Fruit fly (Drosophila melanogaster) whole organism, embryonic: Measurements from ENCODE around the gene CG12477.
A peak's percentile ranks its signal among the peaks of the same experiment; 100 is the strongest.

Experiments
- Adf1 ChIP-seq: fragments of 200-800 bp; sonication (Bioruptor generic); IDR thresholded peaks from 2 replicates; pipeline ENCODE4 v1.3.6; 2022; ENCODE audit warnings: missing biosample characterization, missing genetic modification characterization
- BEAF-32 ChIP-seq: fragments of 200-800 bp; sonication (Bioruptor generic); optimal IDR thresholded peaks from 3 replicates; lab custom pipeline; 2017; ENCODE audit warnings: missing biosample characterization, missing genetic modification characterization, mild to moderate bottlenecking, moderate library complexity, missing genetic modification reagents
- CG10267 ChIP-seq: fragments of 200-800 bp; sonication (Bioruptor generic); optimal IDR thresholded peaks from 2 replicates; lab custom pipeline; 2018; ENCODE audit warnings: missing biosample characterization, mild to moderate bottlenecking, missing genetic modification characterization, moderate library complexity
- CG12104 ChIP-seq: fragments of 200-800 bp; sonication (Bioruptor generic); optimal IDR thresholded peaks from 3 replicates; lab custom pipeline; 2016; ENCODE audit warnings: missing biosample characterization, missing genetic modification characterization
- CG17361 ChIP-seq: fragments of 200-800 bp; sonication (Bioruptor generic); IDR thresholded peaks from 3 replicates; pipeline ENCODE4 v1.3.6; 2022; ENCODE audit warnings: missing biosample characterization, missing genetic modification characterization
- CG17912 ChIP-seq: fragments of 200-800 bp; sonication (Bioruptor generic); optimal IDR thresholded peaks from 2 replicates; lab custom pipeline; 2018; ENCODE audit warnings: missing biosample characterization, mild to moderate bottlenecking, missing genetic modification characterization
- CG18011 ChIP-seq: fragments of 200-800 bp; sonication (Bioruptor generic); optimal IDR thresholded peaks from 2 replicates; lab custom pipeline; 2017; ENCODE audit warnings: missing biosample characterization, missing genetic modification characterization, mild to moderate bottlenecking, moderate library complexity, missing genotype
- CG18262 ChIP-seq: fragments of 200-800 bp; optimal IDR thresholded peaks from 3 replicates; lab custom pipeline; 2019; ENCODE audit warnings: missing biosample characterization, mild to moderate bottlenecking, missing genetic modification characterization, moderate library complexity
- CG2712 ChIP-seq: fragments of 200-800 bp; optimal IDR thresholded peaks from 3 replicates; lab custom pipeline; 2019; ENCODE audit warnings: missing biosample characterization, mild to moderate bottlenecking, missing genetic modification characterization, moderate library complexity
- CG31365 ChIP-seq: fragments of 200-800 bp; sonication (Bioruptor generic); optimal IDR thresholded peaks from 2 replicates; lab custom pipeline; 2018; ENCODE audit warnings: missing biosample characterization, mild to moderate bottlenecking, missing genetic modification characterization
- CG31441 ChIP-seq: fragments of 200-800 bp; sonication (Bioruptor generic); IDR thresholded peaks from 2 replicates; pipeline ENCODE4 v1.3.6; 2022; ENCODE audit warnings: missing biosample characterization, missing genetic modification characterization
- CG32532 ChIP-seq: fragments of 200-800 bp; sonication (Bioruptor generic); IDR thresholded peaks from 2 replicates; pipeline ENCODE4 v1.3.6; 2022; ENCODE audit warnings: missing biosample characterization, missing genetic modification characterization
- CG33213 ChIP-seq: fragments of 200-800 bp; sonication (Bioruptor generic); optimal IDR thresholded peaks from 3 replicates; lab custom pipeline; 2016; ENCODE audit warnings: missing biosample characterization, missing genetic modification characterization
- CG3726 ChIP-seq: fragments of 200-800 bp; sonication (Bioruptor generic); IDR thresholded peaks from 3 replicates; pipeline ENCODE4, ENCODE4 v1.3.6; 2022; ENCODE audit warnings: missing biosample characterization, missing genetic modification characterization
- CG3847 ChIP-seq: fragments of 200-800 bp; sonication (Bioruptor generic); IDR thresholded peaks from 2 replicates; pipeline ENCODE4 v1.3.6; 2022; ENCODE audit warnings: missing biosample characterization, missing genetic modification characterization
- CG4282 ChIP-seq: fragments of 200-800 bp; sonication (Bioruptor generic); optimal IDR thresholded peaks from 2 replicates; lab custom pipeline; 2016; ENCODE audit warnings: missing biosample characterization, missing genetic modification characterization
- CG4360 ChIP-seq: fragments of 200-800 bp; sonication (Bioruptor generic); IDR thresholded peaks from 2 replicates; pipeline ENCODE4 v1.3.6; 2022; ENCODE audit warnings: missing biosample characterization, missing genetic modification characterization
- CG4617 ChIP-seq: fragments of 200-800 bp; sonication (Bioruptor generic); optimal IDR thresholded peaks from 3 replicates; lab custom pipeline; 2016; ENCODE audit warnings: missing biosample characterization, missing genetic modification characterization, borderline replicate concordance
- CG4820 ChIP-seq: fragments of 200-800 bp; sonication (Bioruptor generic); optimal IDR thresholded peaks from 3 replicates; lab custom pipeline; 2016; ENCODE audit warnings: missing biosample characterization, missing genetic modification characterization
- CG4854 ChIP-seq: fragments of 200-800 bp; sonication (Bioruptor generic); optimal IDR thresholded peaks from 2 replicates; lab custom pipeline; 2016; ENCODE audit warnings: missing biosample characterization, missing genetic modification characterization, inconsistent platforms
- CG6689 ChIP-seq: fragments of 200-800 bp; sonication (Bioruptor generic); IDR thresholded peaks from 2 replicates; pipeline ENCODE4 v1.3.6; 2022; ENCODE audit warnings: missing biosample characterization, missing genetic modification characterization
- CG6765 ChIP-seq: fragments of 200-800 bp; sonication (Bioruptor generic); optimal IDR thresholded peaks from 3 replicates; lab custom pipeline; 2017; ENCODE audit warnings: missing biosample characterization, mild to moderate bottlenecking, missing genetic modification characterization
- CG7271 ChIP-seq: fragments of 200-800 bp; sonication (Bioruptor generic); optimal IDR thresholded peaks from 2 replicates; lab custom pipeline; 2018; ENCODE audit warnings: missing biosample characterization, mild to moderate bottlenecking, missing genetic modification characterization, moderate library complexity
- CG8089 ChIP-seq: fragments of 200-800 bp; sonication (Bioruptor generic); optimal IDR thresholded peaks from 3 replicates; lab custom pipeline; 2016; ENCODE audit warnings: missing biosample characterization, missing genetic modification characterization
- CG9437 ChIP-seq: fragments of 200-800 bp; sonication (Bioruptor generic); optimal IDR thresholded peaks from 2 replicates; lab custom pipeline; 2018; ENCODE audit warnings: missing biosample characterization, mild to moderate bottlenecking, missing genetic modification characterization
- CG9932 ChIP-seq: fragments of 200-800 bp; sonication (Bioruptor generic); IDR thresholded peaks from 2 replicates; pipeline ENCODE4 v1.3.6; 2022; ENCODE audit warnings: missing biosample characterization, missing genetic modification characterization
- E2f1 ChIP-seq: fragments of 200-800 bp; sonication (Bioruptor generic); IDR thresholded peaks from 2 replicates; pipeline ENCODE4 v1.3.6; 2022; ENCODE audit warnings: missing biosample characterization, missing genetic modification characterization
- Elba2 ChIP-seq: fragments of 200-800 bp; sonication (Bioruptor generic); optimal IDR thresholded peaks from 3 replicates; lab custom pipeline; 2016; ENCODE audit warnings: missing biosample characterization, missing genetic modification characterization
- Fer1 ChIP-seq: fragments of 200-800 bp; sonication (Bioruptor generic); optimal IDR thresholded peaks from 2 replicates; lab custom pipeline; 2017; ENCODE audit warnings: missing biosample characterization, mild to moderate bottlenecking, missing genetic modification characterization
- Fer3 ChIP-seq: fragments of 200-800 bp; sonication (Bioruptor generic); optimal IDR thresholded peaks from 2 replicates; lab custom pipeline; 2018; ENCODE audit warnings: missing biosample characterization, mild to moderate bottlenecking, missing genetic modification characterization, moderate library complexity
- GATAe ChIP-seq: fragments of 200-800 bp; sonication (Bioruptor generic); conservative IDR thresholded peaks from 2 replicates; pipeline ENCODE4 v1.3.6; 2022; ENCODE audit warnings: missing biosample characterization, missing genetic modification characterization
- HmgZ ChIP-seq: fragments of 200-800 bp; sonication (Bioruptor generic); optimal IDR thresholded peaks from 2 replicates; lab custom pipeline; 2018; ENCODE audit warnings: missing biosample characterization, mild to moderate bottlenecking, missing genetic modification characterization
- NC2β ChIP-seq: fragments of 200-800 bp; sonication (Bioruptor generic); optimal IDR thresholded peaks from 2 replicates; lab custom pipeline; 2016; ENCODE audit warnings: missing biosample characterization, missing genetic modification characterization
- Sry-β ChIP-seq: fragments of 200-800 bp; sonication (Bioruptor generic); optimal IDR thresholded peaks from 2 replicates; lab custom pipeline; 2018; ENCODE audit warnings: missing biosample characterization, mild to moderate bottlenecking, missing genetic modification characterization, moderate library complexity
- Ssrp ChIP-seq: fragments of 200-800 bp; sonication (Bioruptor generic); optimal IDR thresholded peaks from 2 replicates; lab custom pipeline; 2018; ENCODE audit warnings: missing biosample characterization, mild to moderate bottlenecking, missing genetic modification characterization, moderate library complexity
- aop ChIP-seq: fragments of 200-800 bp; sonication (Bioruptor generic); IDR thresholded peaks from 2 replicates; pipeline ENCODE4 v1.3.6; 2022; ENCODE audit warnings: missing biosample characterization, missing genetic modification characterization
- ci ChIP-seq: fragments of 200-800 bp; sonication (Bioruptor generic); IDR thresholded peaks from 3 replicates; pipeline ENCODE4 v1.3.6; 2022; ENCODE audit warnings: missing biosample characterization, missing genetic modification characterization
- croc ChIP-seq: fragments of 200-800 bp; sonication (Bioruptor generic); conservative IDR thresholded peaks from 3 replicates; pipeline ENCODE4 v1.3.6; 2022; ENCODE audit warnings: missing biosample characterization, missing genetic modification characterization
- cwo ChIP-seq: fragments of 200-800 bp; sonication (Bioruptor generic); optimal IDR thresholded peaks from 3 replicates; lab custom pipeline; 2017; ENCODE audit warnings: missing biosample characterization, missing genetic modification characterization, mild to moderate bottlenecking, moderate library complexity, missing genetic modification reagents
- dmrt11E ChIP-seq: fragments of 200-800 bp; sonication (Bioruptor generic); optimal IDR thresholded peaks from 3 replicates; lab custom pipeline; 2018; ENCODE audit warnings: missing biosample characterization, mild to moderate bottlenecking, missing genetic modification characterization, moderate library complexity
- dysf ChIP-seq: fragments of 200-800 bp; sonication (Bioruptor generic); IDR thresholded peaks from 3 replicates; pipeline ENCODE4 v1.3.6; 2022; ENCODE audit warnings: missing biosample characterization, missing genetic modification characterization
- en ChIP-seq: fragments of 200-800 bp; sonication (Bioruptor generic); optimal IDR thresholded peaks from 2 replicates; lab custom pipeline; 2016; ENCODE audit warnings: missing biosample characterization, missing genetic modification characterization
- nmo ChIP-seq: fragments of 200-800 bp; sonication (Bioruptor generic); optimal IDR thresholded peaks from 2 replicates; lab custom pipeline; 2018; ENCODE audit warnings: missing biosample characterization, mild to moderate bottlenecking, missing genetic modification characterization, moderate library complexity
- pzg ChIP-seq: fragments of 200-800 bp; sonication (Bioruptor generic); optimal IDR thresholded peaks from 3 replicates; lab custom pipeline; 2018; ENCODE audit warnings: missing biosample characterization, mild to moderate bottlenecking, missing genetic modification characterization, moderate library complexity
- run ChIP-seq: fragments of 200-800 bp; sonication (Bioruptor generic); optimal IDR thresholded peaks from 3 replicates; lab custom pipeline; 2018; ENCODE audit warnings: missing biosample characterization, mild to moderate bottlenecking, missing genetic modification characterization
- sens ChIP-seq: fragments of 200-800 bp; sonication (Bioruptor generic); peaks from one replicate; lab custom pipeline; 2016; ENCODE audit warnings: missing biosample characterization, missing genetic modification characterization
- slbo ChIP-seq: fragments of 200-800 bp; sonication (Bioruptor generic); IDR thresholded peaks from 2 replicates; pipeline ENCODE4 v1.3.6; 2022; ENCODE audit warnings: missing biosample characterization, missing genetic modification characterization
- so ChIP-seq: fragments of 200-800 bp; sonication (Bioruptor generic); IDR thresholded peaks from 3 replicates; pipeline ENCODE4 v1.3.6; 2022; ENCODE audit warnings: missing biosample characterization, missing genetic modification characterization
- tap ChIP-seq: fragments of 200-800 bp; optimal IDR thresholded peaks from 3 replicates; lab custom pipeline; 2019; ENCODE audit warnings: missing biosample characterization, mild to moderate bottlenecking, missing genetic modification characterization, moderate library complexity
- tio ChIP-seq: fragments of 200-800 bp; sonication (Bioruptor generic); optimal IDR thresholded peaks from 2 replicates; lab custom pipeline; 2017; ENCODE audit warnings: missing biosample characterization, missing genetic modification characterization, inconsistent platforms

Gene CG12477

DNA sequence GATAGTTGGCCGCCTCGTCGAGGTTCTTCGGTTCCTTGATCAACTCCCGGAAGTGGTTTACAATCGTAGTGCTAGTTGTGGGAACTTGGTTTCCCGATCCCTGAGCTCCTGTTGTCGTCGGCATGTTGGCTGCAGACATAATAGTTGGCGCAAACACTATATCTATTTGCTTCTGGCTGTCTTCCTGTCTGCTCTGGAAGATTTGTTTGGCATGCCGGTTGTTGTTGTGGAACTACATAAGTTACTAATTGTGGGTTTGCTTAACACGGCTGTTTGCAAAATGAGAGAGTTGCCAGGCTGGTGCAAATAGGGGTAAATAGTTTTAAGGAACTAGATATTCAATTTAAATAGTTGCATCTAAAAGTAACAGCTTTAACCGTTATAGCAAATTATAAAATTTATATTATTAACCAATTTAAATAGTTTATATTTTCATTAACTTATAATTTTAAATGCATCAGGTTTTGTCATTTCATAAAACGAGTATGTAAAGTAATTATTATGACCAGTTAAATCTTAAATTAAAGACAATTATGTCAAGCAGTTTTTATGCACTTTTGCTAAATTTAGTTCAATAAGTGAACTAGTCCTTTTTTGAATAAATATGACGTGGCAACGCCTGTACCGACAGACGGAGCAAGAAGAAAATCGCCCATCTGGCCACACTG is 41.4 kb downstream of the CG12477 start, which contains the start of the genes Sgf11 and CG32202 (continued):
- TF ChIP-seq CG7271 (tag; lab: Kevin White, UChicago) (no peak), CG32532 (peak; percentile 64; the same call in 1 of the 2 replicates), croc (GFP tag; lab: Robert Waterston, UW) (no peak; the same call in 2 of the 3 replicates), CG17912 (GFP tag; lab: Kevin White, UChicago) (no peak), CG6765 (GFP tag; lab: Kevin White, UChicago) (no peak), Ssrp (tag; lab: Kevin White, UChicago) (peak; percentile 65), CG31441 (peak; percentile 76), GATAe (GFP tag; lab: Robert Waterston, UW) (no peak), en (no peak), CG8089 (GFP tag; lab: Kevin White, UChicago) (no peak), CG10267 (peak; percentile 75), HmgZ (tag; lab: Kevin White, UChicago) (peak; percentile 58), CG17361 (GFP tag; lab: Robert Waterston, UW) (peak; percentile 80; the same call in 2 of the 3 replicates), CG3847 (GFP tag; lab: Robert Waterston, UW) (peak; percentile 58), Adf1 (GFP tag; lab: Robert Waterston, UW) (no peak), NC2β (GFP tag; lab: Kevin White, UChicago) (peak; percentile 11), CG4360 (peak; percentile 61), CG2712 (tag; lab: Kevin White, UChicago) (peak; percentile 73), CG18262 (peak; percentile 70), CG4282 (GFP tag; lab: Kevin White, UChicago) (no peak), CG33213 (GFP tag; lab: Kevin White, UChicago) (peak; percentile 8), ci (GFP tag; lab: Robert Waterston, UW) (peak; percentile 53; the same call in 1 of the 3 replicates), sens (GFP tag; lab: Kevin White, UChicago) (peak; percentile 76), slbo (GFP tag; lab: Robert Waterston, UW) (peak; percentile 72), Sry-β (GFP tag; lab: Kevin White, UChicago) (peak; percentile 20), CG4617 (GFP tag; lab: Kevin White, UChicago) (peak; percentile 44), CG4854 (GFP tag; lab: Kevin White, UChicago) (no peak), CG4820 (peak; percentile 7), run (tag; lab: Kevin White, UChicago) (peak; percentile 18), Elba2 (peak; percentile 37), aop (GFP tag; lab: Robert Waterston, UW) (no peak), Fer1 (GFP tag; lab: Kevin White, UChicago) (peak; percentile 25), CG18011 (GFP tag; lab: Kevin White, UChicago) (peak; percentile 59), pzg (GFP tag; lab: Kevin White, UChicago) (peak; percentile 54), CG9437 (GFP tag; lab: Kevin White, UChicago) (peak; percentile 76), nmo (GFP tag; lab: Kevin White, UChicago) (peak; percentile 85), tio (GFP tag; lab: Kevin White, UChicago) (peak; percentile 69), dmrt11E (tag; lab: Kevin White, UChicago) (peak; percentile 73), BEAF-32 (peak; percentile 34), CG9932 (GFP tag; lab: Robert Waterston, UW) (peak; percentile 56), dysf (GFP tag; lab: Robert Waterston, UW) (peak; percentile 49; the same call in 1 of the 3 replicates), CG12104 (GFP tag; lab: Kevin White, UChicago) (peak; percentile 46), cwo (GFP tag; lab: Kevin White, UChicago) (peak; percentile 32), so (no peak), Fer3 (peak; percentile 35), CG3726 (no peak), CG31365 (no peak), CG6689 (GFP tag; lab: Robert Waterston, UW) (peak; percentile 53; the same call in 1 of the 2 replicates), tap (tag; lab: Kevin White, UChicago) (no peak), E2f1 (GFP tag; lab: Robert Waterston, UW) (peak; percentile 32; the same call in 1 of the 2 replicates)
